Fruit fly (Drosophila melanogaster) S2 (cell line): ENCODE measurements around the gene CG1246.

Experiments used
- CG8478 ChIP-seq: fragments of >200 bp; optimal IDR thresholded peaks from 2 replicates; lab custom pipeline; 2018
- CTCF ChIP-seq, 2 experiments: fragments of >200 bp; optimal IDR thresholded peaks; 2 replicates each; lab custom pipeline; 2018

The CG1246 gene

dm6 chr3L:2647523-2648378 lies at the start of gene CG1246:
CG1246 (plus strand) TSS chr3L:2648048.
- no peak for TF ChIP-seq CTCF (optimal IDR thresholded peaks at IDR 0.05; lab: Kevin White, UChicago)
- no peak for TF ChIP-seq CG8478

dm6 chr3L:2599214-2599730 lies 48.6 kb upstream of the CG1246 start, which contains the start of the genes CG16985 and CG12182:
CG16985 (plus strand) TSS chr3L:2599297.
CG12182 (minus strand) TSS chr3L:2599579.
- TF ChIP-seq CG8478 (no peak), CTCF (optimal IDR thresholded peaks at IDR 0.05; lab: Kevin White, UChicago) (no peak)

- TF ChIP-seq CG8478 (no peak), CTCF (optimal IDR thresholded peaks at IDR 0.05; lab: Kevin White, UChicago) (no peak)
These were observed 47.7 kb upstream of the CG1246 start, which contains the start of gene CG16986 for dm6 chr3L:2600144-2600543. CG16986 (plus strand) TSS chr3L:2600331.

dm6 chr3L:2608825-2609224 lies 39.0 kb upstream of the CG1246 start:
- TF ChIP-seq CG8478: no peak
- TF ChIP-seq CTCF (optimal IDR thresholded peaks at IDR 0.05; lab: Kevin White, UChicago): no peak

- no peak for TF ChIP-seq CTCF (optimal IDR thresholded peaks at IDR 0.05; lab: Kevin White, UChicago)
- TF ChIP-seq CG8478: no peak
These were observed 33.6 kb upstream of the CG1246 start for dm6 chr3L:2614222-2614621.

- TF ChIP-seq CG8478 (no peak), CTCF (optimal IDR thresholded peaks at IDR 0.05; lab: Kevin White, UChicago) (no peak)
These were observed 17.9 kb upstream of the CG1246 start, which contains the start of gene Pxn for dm6 chr3L:2629964-2630363. Pxn (minus strand) TSS chr3L:2630064.

dm6 chr3L:2631406-2631805 lies 16.4 kb upstream of the CG1246 start, which contains the start of the genes CG42245 and MEP-1:
CG42245 (plus strand) TSS chr3L:2631715.
MEP-1 (plus strand) TSS chr3L:2631715.
- no peak for TF ChIP-seq CG8478
- TF ChIP-seq CTCF (optimal IDR thresholded peaks at IDR 0.05; lab: Kevin White, UChicago): no peak

- TF ChIP-seq CTCF (optimal IDR thresholded peaks at IDR 0.05; lab: Kevin White, UChicago) (no peak), CG8478 (no peak)
These were observed 15.6 kb upstream of the CG1246 start for dm6 chr3L:2632048-2632762.

- no peak for TF ChIP-seq CTCF (optimal IDR thresholded peaks at IDR 0.05; lab: Kevin White, UChicago)
These were observed 15.1 kb upstream of the CG1246 start for dm6 chr3L:2632763-2633100.

dm6 chr3L:2634929-2635799 lies 12.7 kb upstream of the CG1246 start:
- TF ChIP-seq CTCF (optimal IDR thresholded peaks at IDR 0.05; lab: Kevin White, UChicago): no peak
- TF ChIP-seq CG8478: no peak

dm6 chr3L:2636023-2636968 lies 11.6 kb upstream of the CG1246 start:
- TF ChIP-seq CTCF (optimal IDR thresholded peaks at IDR 0.05; lab: Kevin White, UChicago) (no peak), CG8478 (no peak)

- TF ChIP-seq CG8478 (no peak), CTCF (optimal IDR thresholded peaks at IDR 0.05; lab: Kevin White, UChicago) (no peak)
These were observed 4.5 kb upstream of the CG1246 start, which contains the start of gene CG14949 for dm6 chr3L:2643324-2643723. CG14949 (minus strand) TSS chr3L:2643424.

dm6 chr3L:2645068-2645467 lies 2.8 kb upstream of the CG1246 start, which contains the start of gene CG1143:
CG1143 (plus strand) TSS chr3L:2645368.
- TF ChIP-seq CTCF (optimal IDR thresholded peaks at IDR 0.05; lab: Kevin White, UChicago): no peak
- TF ChIP-seq CG8478: no peak

- TF ChIP-seq CG8478 (no peak), CTCF (optimal IDR thresholded peaks at IDR 0.05; lab: Kevin White, UChicago) (no peak)
These were observed 4.0 kb downstream of the CG1246 start, which contains the start of the genes ProRS-m, CG42304 and Snup for dm6 chr3L:2651800-2652199. ProRS-m (minus strand) TSS chr3L:2651850. CG42304 (plus strand) TSS chr3L:2652088. Snup (plus strand) TSS chr3L:2652088.
